Worm (Caenorhabditis elegans) whole organism, mixed stage, embryonic: ENCODE data around the gene pen-2.

ENCODE experiments used
- elt-1 ChIP-seq: sonication (generic microtip); optimal IDR thresholded peaks from 2 replicates; lab custom pipeline; 2017; ENCODE audit warnings: missing genetic modification characterization, mild to moderate bottlenecking, missing compliant biosample characterization, antibody characterized with exemption, moderate library complexity, borderline replicate concordance; ENCODE audit not compliant: insufficient read depth
- elt-3 ChIP-seq: fragments of 150-350 bp; optimal IDR thresholded peaks from 2 replicates; lab custom pipeline; 2014; ENCODE audit warnings: missing biosample characterization, missing genetic modification characterization
- mep-1 ChIP-seq: fragments of 150-350 bp; optimal IDR thresholded peaks from 2 replicates; lab custom pipeline; 2017; ENCODE audit warnings: missing biosample characterization, missing genetic modification reagents, missing genetic modification characterization, inconsistent platforms
- nhr-12 ChIP-seq: fragments of 150-350 bp; optimal IDR thresholded peaks from 2 replicates; lab custom pipeline; 2014; ENCODE audit warnings: missing biosample characterization, missing genetic modification characterization
- nhr-237 ChIP-seq: fragments of 150-350 bp; optimal IDR thresholded peaks from 2 replicates; lab custom pipeline; 2014; ENCODE audit warnings: missing biosample characterization, missing genetic modification characterization
- snpc-4 ChIP-seq: fragments of 150-350 bp; optimal IDR thresholded peaks from 2 replicates; lab custom pipeline; 2014; ENCODE audit warnings: missing biosample characterization, missing genetic modification characterization
- unc-39 ChIP-seq: fragments of 150-350 bp; optimal IDR thresholded peaks from 2 replicates; lab custom pipeline; 2014; ENCODE audit warnings: missing biosample characterization, missing genetic modification characterization
- unc-62 ChIP-seq: fragments of 150-350 bp; optimal IDR thresholded peaks from 2 replicates; lab custom pipeline; 2014; ENCODE audit warnings: missing biosample characterization, missing genetic modification reagents, missing genetic modification characterization
- ztf-11 ChIP-seq: fragments of 150-350 bp; optimal IDR thresholded peaks from 2 replicates; lab custom pipeline; 2014; ENCODE audit warnings: missing biosample characterization, missing genetic modification characterization

DNA sequence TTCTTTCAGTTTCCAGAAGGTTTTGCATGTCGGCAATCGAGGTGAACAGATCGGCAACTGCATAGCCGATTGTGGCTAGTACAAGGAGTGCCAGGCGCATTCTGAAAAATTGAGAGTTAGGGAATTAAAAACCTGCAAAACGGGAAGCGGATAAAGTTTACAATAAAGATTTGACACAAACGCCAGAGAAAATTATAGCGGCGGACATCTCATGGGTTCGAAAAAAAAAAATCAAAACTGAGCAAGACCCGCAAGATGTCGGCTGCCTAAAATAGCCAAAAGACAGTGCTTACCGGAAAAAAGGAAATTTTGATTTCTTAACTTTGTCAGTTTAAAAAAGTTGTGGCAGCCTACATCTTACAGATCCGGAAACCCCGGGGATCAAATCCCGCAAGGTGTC is 34.8 kb downstream of the pen-2 start, which contains the start of gene dpy-18:
- no peak for TF ChIP-seq ztf-11 (tag; lab: Kevin White, UChicago)
- TF ChIP-seq mep-1: no peak
- no peak for TF ChIP-seq elt-3 (tag; lab: Kevin White, UChicago)
- TF ChIP-seq unc-39 (tag; lab: Kevin White, UChicago): no peak
- no peak for TF ChIP-seq nhr-12 (tag; lab: Kevin White, UChicago)
- no peak for TF ChIP-seq nhr-237
- TF ChIP-seq snpc-4 (tag; lab: Kevin White, UChicago): no peak
- TF ChIP-seq elt-1: no peak
- no peak for TF ChIP-seq unc-62 (GFP tag; lab: Kevin White, UChicago)
